Worm (Caenorhabditis elegans): ENCODE measurements around the gene C05B5.4.

Gene C05B5.4

DNA sequence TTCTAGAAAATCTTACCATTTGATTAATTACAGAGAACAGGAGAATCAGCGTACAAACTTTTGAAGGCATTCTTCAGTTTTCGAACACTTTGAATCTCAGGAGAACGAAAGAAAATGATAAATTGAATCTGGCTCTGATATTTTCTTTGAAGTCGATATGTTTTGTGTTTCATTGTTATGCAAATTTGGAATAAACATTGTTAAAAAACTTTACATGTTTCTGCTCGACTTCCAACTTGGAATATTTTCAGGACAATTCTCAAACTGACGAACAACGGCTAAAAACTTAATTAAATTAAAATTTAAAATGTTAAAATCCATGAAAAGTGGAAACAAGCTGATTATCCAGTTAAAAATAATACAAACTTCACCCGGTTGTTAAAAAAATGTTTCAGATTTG, 5.3 kb upstream of the C05B5.4 start, which contains the start of gene C05B5.1:
Gene C05B5.1 (minus strand): TSS at position 101 of the 400 bp plus-strand sequence.
- TF ChIP-seq snpc-4 (tag; optimal IDR thresholded peaks at IDR 0.05) (no peak), nhr-76 (tag; optimal IDR thresholded peaks at IDR 0.05) (no peak), elt-1 (tag; optimal IDR thresholded peaks at IDR 0.05; ENCODE audit: borderline replicate concordance, insufficient read depth) (no peak), lsy-2 (tag; optimal IDR thresholded peaks at IDR 0.05) (no peak), pha-4 (tag; optimal IDR thresholded peaks at IDR 0.05) (no peak), ceh-83 (GFP tag; optimal IDR thresholded peaks at IDR 0.05) (no peak)

DNA sequence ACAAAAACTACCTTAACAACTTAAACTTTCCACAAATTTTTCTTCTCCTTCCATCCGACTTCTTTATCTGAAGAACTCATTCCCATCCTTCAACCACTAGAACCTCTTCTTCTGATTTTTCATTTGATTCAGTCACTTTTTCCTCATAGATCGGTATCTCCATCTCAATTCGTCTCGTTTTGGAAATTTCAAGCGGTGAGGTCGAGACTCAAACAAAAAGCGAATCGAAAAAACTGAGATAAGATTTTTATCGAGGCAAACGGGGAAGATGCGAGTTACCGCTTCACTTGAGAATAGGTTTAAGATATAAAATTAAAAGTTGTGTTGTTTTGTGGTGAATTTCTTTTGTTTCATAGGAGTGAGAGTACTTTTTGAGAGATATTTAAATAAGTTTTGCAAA, 2.4 kb upstream of the C05B5.4 start:
- no peak for TF ChIP-seq M03D4.4 (tag; optimal IDR thresholded peaks at IDR 0.05)
- TF ChIP-seq unc-120 (tag; optimal IDR thresholded peaks at IDR 0.05; ENCODE audit: poor library complexity, severe bottlenecking): no peak
- no peak for TF ChIP-seq snpc-4 (tag; optimal IDR thresholded peaks at IDR 0.05)
- TF ChIP-seq mep-1 (tag; optimal IDR thresholded peaks at IDR 0.05): no peak
- no peak for TF ChIP-seq nhr-2 (tag; optimal IDR thresholded peaks at IDR 0.05)
- no peak for TF ChIP-seq nhr-12 (tag; optimal IDR thresholded peaks at IDR 0.05)
- TF ChIP-seq unc-62 (GFP tag; optimal IDR thresholded peaks at IDR 0.05): no peak
- TF ChIP-seq nhr-237 (tag; optimal IDR thresholded peaks at IDR 0.05): no peak
- no peak for TF ChIP-seq sem-2 (GFP tag; optimal IDR thresholded peaks at IDR 0.05)
- no peak for TF ChIP-seq elt-3 (tag; optimal IDR thresholded peaks at IDR 0.05)
- TF ChIP-seq elt-1 (tag; optimal IDR thresholded peaks at IDR 0.05; ENCODE audit: borderline replicate concordance, insufficient read depth): no peak
- TF ChIP-seq drap-1 (GFP tag; optimal IDR thresholded peaks at IDR 0.05): no peak
- TF ChIP-seq flh-1 (GFP tag; optimal IDR thresholded peaks at IDR 0.05): no peak
- TF ChIP-seq ceh-83 (GFP tag; optimal IDR thresholded peaks at IDR 0.05): no peak
- no peak for TF ChIP-seq mls-2 (tag; optimal IDR thresholded peaks at IDR 0.05)
- no peak for TF ChIP-seq tbx-8 (GFP tag; optimal IDR thresholded peaks at IDR 0.05)
- no peak for TF ChIP-seq pha-4 (tag; optimal IDR thresholded peaks at IDR 0.05)
- no peak for TF ChIP-seq bed-3 (GFP tag; optimal IDR thresholded peaks at IDR 0.05)
- TF ChIP-seq blmp-1 (tag; optimal IDR thresholded peaks at IDR 0.05): no peak

DNA sequence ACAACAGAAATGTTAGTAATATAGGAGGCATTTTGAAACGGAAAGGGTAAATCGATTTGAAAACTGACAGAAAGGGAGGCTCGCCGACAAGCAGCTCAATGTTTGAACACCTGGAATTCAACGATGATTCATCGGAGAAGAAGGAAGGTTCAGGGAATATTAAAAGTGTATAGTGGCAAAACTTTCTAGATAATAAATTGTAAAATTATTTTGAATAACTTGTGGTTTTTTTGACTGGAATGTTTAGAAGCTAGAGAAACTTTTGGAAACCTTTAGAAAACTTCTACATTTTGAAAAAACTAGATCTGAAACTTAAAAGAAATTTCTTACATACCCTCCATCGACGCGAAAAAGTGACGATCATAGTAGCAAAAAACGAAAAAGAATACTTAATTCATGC, 4.2 kb downstream of the C05B5.4 start, which contains the start of gene pqn-8:
Gene pqn-8 (minus strand): TSS at position 101 of the 400 bp plus-strand sequence.
- TF ChIP-seq zip-8 (tag; optimal IDR thresholded peaks at IDR 0.05): no peak
- TF ChIP-seq nhr-12 (tag; optimal IDR thresholded peaks at IDR 0.05): no peak
- TF ChIP-seq hlh-1 (tag; optimal IDR thresholded peaks at IDR 0.05): no peak

DNA sequence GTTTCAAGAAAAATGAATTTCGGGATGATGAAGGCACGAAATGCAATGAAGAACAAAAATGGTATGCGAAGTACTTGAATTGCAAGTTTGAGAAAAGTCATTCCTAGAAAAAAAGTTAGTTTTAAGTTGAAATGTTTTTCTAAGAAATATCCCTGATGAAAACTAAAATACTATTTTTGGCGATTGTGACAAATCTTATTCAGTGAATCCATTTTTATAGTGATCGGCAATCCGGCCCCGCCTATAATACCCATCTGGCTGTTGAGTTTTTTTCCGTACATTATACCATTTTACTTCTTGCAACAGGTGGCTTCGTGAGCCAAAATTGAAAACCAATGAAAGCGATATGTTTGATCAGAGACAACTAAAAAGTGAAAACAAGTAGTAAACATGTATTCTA, 5.5 kb downstream of the C05B5.4 start, which contains the start of gene C05B5.17:
Gene C05B5.17 (minus strand): TSS at position 101 of the 400 bp plus-strand sequence.
- TF ChIP-seq ceh-43 (GFP tag; optimal IDR thresholded peaks at IDR 0.05) (no peak), lsy-2 (tag; optimal IDR thresholded peaks at IDR 0.05) (no peak), nhr-237 (tag; optimal IDR thresholded peaks at IDR 0.05) (no peak), flh-1 (GFP tag; optimal IDR thresholded peaks at IDR 0.05) (no peak), nhr-12 (tag; optimal IDR thresholded peaks at IDR 0.05) (no peak), blmp-1 (tag; optimal IDR thresholded peaks at IDR 0.05) (no peak), ceh-39 (tag; optimal IDR thresholded peaks at IDR 0.05) (no peak), bed-3 (GFP tag; optimal IDR thresholded peaks at IDR 0.05) (no peak), mab-5 (tag; optimal IDR thresholded peaks at IDR 0.05) (no peak), nhr-28 (tag; optimal IDR thresholded peaks at IDR 0.05) (no peak), pha-4 (tag; optimal IDR thresholded peaks at IDR 0.05) (no peak), ham-2 (GFP tag; optimal IDR thresholded peaks at IDR 0.05) (no peak), hlh-1 (tag; optimal IDR thresholded peaks at IDR 0.05) (no peak), nhr-2 (tag; optimal IDR thresholded peaks at IDR 0.05) (no peak), unc-120 (tag; optimal IDR thresholded peaks at IDR 0.05; ENCODE audit: poor library complexity, severe bottlenecking) (no peak)

DNA sequence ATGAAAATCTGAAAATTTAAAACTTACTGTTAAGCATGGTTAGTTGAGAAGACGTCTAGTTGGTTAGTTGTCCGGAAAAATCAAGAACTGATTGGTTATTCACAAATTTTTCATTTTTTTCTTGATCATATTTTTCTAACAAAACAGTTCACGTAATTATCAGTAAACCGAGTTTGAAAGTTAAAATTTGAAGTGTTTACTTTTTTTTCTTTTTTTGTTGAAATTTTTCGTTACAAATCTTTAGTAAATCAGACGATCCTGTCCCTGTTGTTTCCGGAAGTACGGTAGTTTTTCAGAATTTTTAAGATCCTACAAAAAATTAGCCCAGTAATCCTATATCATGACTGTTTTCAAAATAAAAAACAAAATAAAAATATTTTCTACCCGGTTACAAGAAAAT, 6.7 kb downstream of the C05B5.4 start, which contains the start of gene C05B5.2:
Gene C05B5.2 (minus strand): TSS at position 101 of the 400 bp plus-strand sequence.
- TF ChIP-seq flh-1 (GFP tag; optimal IDR thresholded peaks at IDR 0.05) (no peak), drap-1 (GFP tag; optimal IDR thresholded peaks at IDR 0.05) (no peak), lin-13 (tag; optimal IDR thresholded peaks at IDR 0.05) (no peak), ceh-39 (tag; optimal IDR thresholded peaks at IDR 0.05) (no peak)

DNA sequence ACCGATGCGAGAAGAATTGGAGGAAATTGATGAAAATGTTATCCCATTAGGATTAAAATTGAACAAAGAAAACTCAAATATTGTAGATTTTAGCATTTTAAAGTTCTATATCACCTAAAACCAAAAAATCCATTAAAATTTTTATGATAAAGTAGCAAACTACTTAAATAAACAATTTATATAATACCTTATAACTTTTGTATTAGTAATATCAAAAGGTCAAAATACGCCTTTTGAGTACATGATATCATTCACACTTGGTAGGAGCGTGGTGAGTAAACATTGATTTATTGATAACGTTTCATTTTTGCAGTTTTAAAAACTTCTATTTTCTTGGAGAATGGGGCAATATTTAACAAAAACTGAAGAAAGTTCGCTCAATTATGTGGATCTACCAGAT, 7.4 kb downstream of the C05B5.4 start, which contains the start of gene C05B5.5:
Gene C05B5.5 (plus strand): TSS at position 301 of the 400 bp plus-strand sequence.
- TF ChIP-seq bed-3 (GFP tag; optimal IDR thresholded peaks at IDR 0.05) (no peak), elt-1 (tag; optimal IDR thresholded peaks at IDR 0.05; ENCODE audit: borderline replicate concordance, insufficient read depth) (no peak), mep-1 (tag; optimal IDR thresholded peaks at IDR 0.05) (no peak), ceh-83 (GFP tag; optimal IDR thresholded peaks at IDR 0.05) (no peak), ces-1 (GFP tag; optimal IDR thresholded peaks at IDR 0.05) (no peak), ceh-39 (tag; optimal IDR thresholded peaks at IDR 0.05) (no peak), flh-1 (GFP tag; optimal IDR thresholded peaks at IDR 0.05) (no peak), unc-120 (tag; optimal IDR thresholded peaks at IDR 0.05; ENCODE audit: poor library complexity, severe bottlenecking) (no peak), blmp-1 (tag; optimal IDR thresholded peaks at IDR 0.05) (no peak)
